Worm (Caenorhabditis elegans) whole organism, mixed stage, embryonic: ENCODE measurements around the gene grd-1.

Experiments used
- blmp-1 ChIP-seq: fragments of 150-350 bp; optimal IDR thresholded peaks from 2 replicates; lab custom pipeline; 2014; ENCODE audit warnings: missing biosample characterization, missing genetic modification characterization
- sem-2 ChIP-seq: fragments of 200-800 bp; sonication (Bioruptor generic); optimal IDR thresholded peaks from 2 replicates; lab custom pipeline; 2018; ENCODE audit warnings: mild to moderate bottlenecking, missing genetic modification characterization, missing compliant biosample characterization
- snpc-4 ChIP-seq: fragments of 150-350 bp; optimal IDR thresholded peaks from 2 replicates; lab custom pipeline; 2014; ENCODE audit warnings: missing biosample characterization, missing genetic modification characterization
- unc-62 ChIP-seq: fragments of 150-350 bp; optimal IDR thresholded peaks from 2 replicates; lab custom pipeline; 2014; ENCODE audit warnings: missing biosample characterization, missing genetic modification reagents, missing genetic modification characterization
- ztf-11 ChIP-seq: fragments of 150-350 bp; optimal IDR thresholded peaks from 2 replicates; lab custom pipeline; 2014; ENCODE audit warnings: missing biosample characterization, missing genetic modification characterization

ce11 chrX:11061904-11062303 is 47.3 kb upstream of the grd-1 start, which contains the start of gene lpr-5:
- TF ChIP-seq snpc-4 (no peak), sem-2 (no peak), unc-62 (GFP tag; lab: Kevin White, UChicago) (no peak), ztf-11 (no peak), blmp-1 (peak; percentile 4)
